Fruit fly (Drosophila melanogaster) whole organism, embryonic: Measurements from ENCODE around the gene CG15199.

Source experiments
- B-H2 ChIP-seq: fragments of 200-800 bp; sonication (Bioruptor generic); optimal IDR thresholded peaks from 2 replicates; lab custom pipeline; 2018; ENCODE audit warnings: missing biosample characterization, mild to moderate bottlenecking, missing genetic modification characterization
- CG10147 ChIP-seq: fragments of 200-800 bp; sonication (Bioruptor generic); optimal IDR thresholded peaks from 2 replicates; lab custom pipeline; 2019; ENCODE audit warnings: missing biosample characterization, mild to moderate bottlenecking, missing genetic modification characterization, moderate library complexity
- CG10267 ChIP-seq: fragments of 200-800 bp; sonication (Bioruptor generic); optimal IDR thresholded peaks from 2 replicates; lab custom pipeline; 2018; ENCODE audit warnings: missing biosample characterization, mild to moderate bottlenecking, missing genetic modification characterization, moderate library complexity
- CG10366 ChIP-seq: fragments of 200-800 bp; sonication (Bioruptor generic); IDR thresholded peaks from 2 replicates; pipeline ENCODE4 v1.3.6; 2022; ENCODE audit warnings: missing biosample characterization, missing genetic modification characterization
- CG10979 ChIP-seq: fragments of 200-800 bp; sonication (Bioruptor generic); optimal IDR thresholded peaks from 2 replicates; lab custom pipeline; 2018; ENCODE audit warnings: missing biosample characterization, mild to moderate bottlenecking, missing genetic modification characterization, moderate library complexity
- CG11085 ChIP-seq: fragments of 200-800 bp; sonication (Bioruptor generic); IDR thresholded peaks from 2 replicates; pipeline ENCODE4 v1.3.6; 2022; ENCODE audit warnings: missing biosample characterization, missing genetic modification characterization
- CG12769 ChIP-seq: fragments of 200-800 bp; sonication (Bioruptor generic); optimal IDR thresholded peaks from 2 replicates; lab custom pipeline; 2019; ENCODE audit warnings: missing biosample characterization, mild to moderate bottlenecking, missing genetic modification characterization, moderate library complexity
- CG15011 ChIP-seq: fragments of 200-800 bp; sonication (Bioruptor generic); optimal IDR thresholded peaks from 3 replicates; lab custom pipeline; 2018; ENCODE audit warnings: missing biosample characterization, mild to moderate bottlenecking, missing genetic modification characterization
- CG15514 ChIP-seq: fragments of 200-800 bp; sonication (Bioruptor generic); optimal IDR thresholded peaks from 3 replicates; lab custom pipeline; 2017; ENCODE audit warnings: missing biosample characterization, missing genetic modification characterization, mild to moderate bottlenecking, moderate library complexity, missing genetic modification reagents
- CG15601 ChIP-seq: fragments of 200-800 bp; sonication (Bioruptor generic); optimal IDR thresholded peaks from 3 replicates; lab custom pipeline; 2019; ENCODE audit warnings: missing biosample characterization, mild to moderate bottlenecking, missing genetic modification characterization, moderate library complexity
- CG17802 ChIP-seq: fragments of 200-800 bp; sonication (Bioruptor generic); optimal IDR thresholded peaks from 2 replicates; lab custom pipeline; 2018; ENCODE audit warnings: missing biosample characterization, mild to moderate bottlenecking, missing genetic modification characterization, moderate library complexity
- CG18599 ChIP-seq: fragments of 200-800 bp; sonication (Bioruptor generic); optimal IDR thresholded peaks from 3 replicates; lab custom pipeline; 2017; ENCODE audit warnings: missing biosample characterization, missing genetic modification characterization, mild to moderate bottlenecking, moderate library complexity, missing genetic modification reagents
- CG3163 ChIP-seq: fragments of 200-800 bp; sonication (Bioruptor generic); optimal IDR thresholded peaks from 3 replicates; lab custom pipeline; 2016; ENCODE audit warnings: missing biosample characterization, missing genetic modification characterization
- CG32532 ChIP-seq: fragments of 200-800 bp; sonication (Bioruptor generic); IDR thresholded peaks from 2 replicates; pipeline ENCODE4 v1.3.6; 2022; ENCODE audit warnings: missing biosample characterization, missing genetic modification characterization
- CG34422 ChIP-seq: fragments of 200-800 bp; sonication (Bioruptor generic); IDR thresholded peaks from 3 replicates; pipeline ENCODE4 v1.3.6; 2022; ENCODE audit warnings: missing biosample characterization, missing genetic modification characterization
- CG43689 ChIP-seq: fragments of 200-800 bp; sonication (Bioruptor generic); IDR thresholded peaks from 2 replicates; pipeline ENCODE4 v1.3.6; 2022; ENCODE audit warnings: missing biosample characterization, missing genetic modification characterization
- CG6175 ChIP-seq: fragments of 200-800 bp; sonication (Bioruptor generic); IDR thresholded peaks from 3 replicates; pipeline ENCODE4 v1.3.6; 2022; ENCODE audit warnings: missing biosample characterization, missing genetic modification characterization
- CG6272 ChIP-seq: fragments of 200-800 bp; sonication (Bioruptor generic); IDR thresholded peaks from 2 replicates; pipeline ENCODE4 v1.3.6; 2022; ENCODE audit warnings: missing biosample characterization, missing genetic modification characterization
- CG6765 ChIP-seq: fragments of 200-800 bp; sonication (Bioruptor generic); optimal IDR thresholded peaks from 3 replicates; lab custom pipeline; 2017; ENCODE audit warnings: missing biosample characterization, mild to moderate bottlenecking, missing genetic modification characterization
- CG7372 ChIP-seq: fragments of 200-800 bp; sonication (Bioruptor generic); IDR thresholded peaks from 2 replicates; pipeline ENCODE4 v1.3.6; 2022; ENCODE audit warnings: missing biosample characterization, missing genetic modification characterization
- CG7963 ChIP-seq: fragments of 200-800 bp; sonication (Bioruptor generic); IDR thresholded peaks from 3 replicates; pipeline ENCODE4 v1.3.6; 2022; ENCODE audit warnings: missing biosample characterization, missing genetic modification characterization; ENCODE audit not compliant: partially characterized antibody
- CG9817 ChIP-seq: fragments of 200-800 bp; sonication (Bioruptor generic); optimal IDR thresholded peaks from 2 replicates; lab custom pipeline; 2018; ENCODE audit warnings: missing biosample characterization, mild to moderate bottlenecking, missing genetic modification characterization, moderate library complexity
- CG9932 ChIP-seq: fragments of 200-800 bp; sonication (Bioruptor generic); IDR thresholded peaks from 2 replicates; pipeline ENCODE4 v1.3.6; 2022; ENCODE audit warnings: missing biosample characterization, missing genetic modification characterization
- ERR ChIP-seq: fragments of 200-800 bp; sonication (Bioruptor generic); optimal IDR thresholded peaks from 2 replicates; lab custom pipeline; 2016; ENCODE audit warnings: missing biosample characterization, missing genetic modification characterization
- Elba2 ChIP-seq: fragments of 200-800 bp; sonication (Bioruptor generic); optimal IDR thresholded peaks from 3 replicates; lab custom pipeline; 2016; ENCODE audit warnings: missing biosample characterization, missing genetic modification characterization
- H15 ChIP-seq: fragments of 200-800 bp; sonication (Bioruptor generic); IDR thresholded peaks from 3 replicates; pipeline ENCODE4 v1.3.6; 2022; ENCODE audit warnings: missing biosample characterization, missing genetic modification characterization
- HLH54F ChIP-seq: fragments of 200-800 bp; sonication (Bioruptor generic); optimal IDR thresholded peaks from 3 replicates; lab custom pipeline; 2016; ENCODE audit warnings: missing biosample characterization, missing genetic modification characterization
- Lim3 ChIP-seq: fragments of 200-800 bp; sonication (Bioruptor generic); IDR thresholded peaks from 2 replicates; pipeline ENCODE4 v1.3.6; 2022; ENCODE audit warnings: missing biosample characterization, missing genetic modification characterization
- Max ChIP-seq: fragments of 200-800 bp; sonication (Bioruptor generic); optimal IDR thresholded peaks from 2 replicates; lab custom pipeline; 2016; ENCODE audit warnings: missing biosample characterization, mild to moderate bottlenecking, missing genetic modification characterization
- NC2β ChIP-seq: fragments of 200-800 bp; sonication (Bioruptor generic); optimal IDR thresholded peaks from 2 replicates; lab custom pipeline; 2016; ENCODE audit warnings: missing biosample characterization, missing genetic modification characterization
- Nf-YB ChIP-seq: fragments of 200-800 bp; sonication (Bioruptor generic); optimal IDR thresholded peaks from 3 replicates; lab custom pipeline; 2019; ENCODE audit warnings: missing biosample characterization, mild to moderate bottlenecking, missing genetic modification characterization, moderate library complexity
- Ssrp ChIP-seq: fragments of 200-800 bp; sonication (Bioruptor generic); optimal IDR thresholded peaks from 2 replicates; lab custom pipeline; 2018; ENCODE audit warnings: missing biosample characterization, mild to moderate bottlenecking, missing genetic modification characterization, moderate library complexity
- Stat92E ChIP-seq, 3 experiments: fragments of >200 bp in 2 of 3; fragments of 200-800 bp in 1 of 3; sonication (Bioruptor generic) in 1 of 3; optimal IDR thresholded peaks; 2 replicates each; lab custom pipeline; 2017 to 2019; ENCODE audit warnings: missing biosample characterization in 3 of 3, missing genetic modification characterization in 3 of 3, mild to moderate bottlenecking in 1 of 3, moderate library complexity in 1 of 3
- YL-1 ChIP-seq: fragments of 200-800 bp; sonication (Bioruptor generic); optimal IDR thresholded peaks from 3 replicates; lab custom pipeline; 2017; ENCODE audit warnings: missing biosample characterization, mild to moderate bottlenecking, missing genetic modification characterization
- amos ChIP-seq: fragments of 200-800 bp; sonication (Bioruptor generic); IDR thresholded peaks from 2 replicates; pipeline ENCODE4 v1.3.6; 2022; ENCODE audit warnings: missing biosample characterization, missing genetic modification characterization; ENCODE audit not compliant: partially characterized antibody
- caup ChIP-seq: fragments of 200-800 bp; sonication (Bioruptor generic); optimal IDR thresholded peaks from 3 replicates; lab custom pipeline; 2017; ENCODE audit warnings: missing biosample characterization, mild to moderate bottlenecking, missing genetic modification characterization, moderate library complexity; ENCODE audit not compliant: severe bottlenecking
- gfzf ChIP-seq: fragments of 200-800 bp; sonication (Bioruptor generic); optimal IDR thresholded peaks from 2 replicates; lab custom pipeline; 2016; ENCODE audit warnings: missing biosample characterization, mild to moderate bottlenecking, missing genetic modification characterization, moderate library complexity
- grau ChIP-seq: fragments of 200-800 bp; optimal IDR thresholded peaks from 3 replicates; lab custom pipeline; 2019; ENCODE audit warnings: missing biosample characterization, mild to moderate bottlenecking, missing genetic modification characterization, moderate library complexity
- ham ChIP-seq: fragments of 200-800 bp; sonication (Bioruptor generic); IDR thresholded peaks from 2 replicates; pipeline ENCODE4 v1.3.6; 2022; ENCODE audit warnings: missing biosample characterization, missing genetic modification characterization
- mam ChIP-seq: fragments of 200-800 bp; sonication (Bioruptor generic); optimal IDR thresholded peaks from 3 replicates; lab custom pipeline; 2016; ENCODE audit warnings: missing biosample characterization, missing genetic modification characterization
- nau ChIP-seq: fragments of 200-800 bp; sonication (Bioruptor generic); optimal IDR thresholded peaks from 3 replicates; lab custom pipeline; 2017; ENCODE audit warnings: missing biosample characterization, mild to moderate bottlenecking, missing genetic modification characterization, missing genetic modification reagents
- ro ChIP-seq: fragments of 200-800 bp; sonication (Bioruptor generic); IDR thresholded peaks from 2 replicates; pipeline ENCODE4 v1.3.6; 2022; ENCODE audit warnings: missing biosample characterization, missing genetic modification characterization
- slp2 ChIP-seq: fragments of 200-800 bp; sonication (Bioruptor generic); optimal IDR thresholded peaks from 2 replicates; lab custom pipeline; 2016; ENCODE audit warnings: missing biosample characterization, missing genetic modification characterization
- sna ChIP-seq: fragments of 200-800 bp; sonication (Bioruptor generic); IDR thresholded peaks from 2 replicates; pipeline ENCODE4 v1.3.6; 2022; ENCODE audit warnings: missing biosample characterization, missing genetic modification characterization; ENCODE audit not compliant: partially characterized antibody
- so ChIP-seq: fragments of 200-800 bp; sonication (Bioruptor generic); IDR thresholded peaks from 3 replicates; pipeline ENCODE4 v1.3.6; 2022; ENCODE audit warnings: missing biosample characterization, missing genetic modification characterization
- tin ChIP-seq: fragments of 200-800 bp; sonication (Bioruptor generic); optimal IDR thresholded peaks from 3 replicates; lab custom pipeline; 2016; ENCODE audit warnings: missing biosample characterization, missing genetic modification characterization
- tll ChIP-seq, 2 experiments: fragments of 200-800 bp in 1 of 2; fragments of >200 bp in 1 of 2; sonication (Bioruptor generic) in 1 of 2; optimal IDR thresholded peaks; 2 replicates each; lab custom pipeline; 2017 to 2019; ENCODE audit warnings: missing biosample characterization in 2 of 2, missing genetic modification characterization in 2 of 2, mild to moderate bottlenecking in 1 of 2, moderate library complexity in 1 of 2
- zen ChIP-seq: fragments of 200-800 bp; sonication (Bioruptor generic); optimal IDR thresholded peaks from 3 replicates; lab custom pipeline; 2018; ENCODE audit warnings: missing biosample characterization, mild to moderate bottlenecking, missing genetic modification characterization, moderate library complexity
- zfh1 ChIP-seq: fragments of 200-800 bp; sonication (Bioruptor generic); IDR thresholded peaks from 3 replicates; pipeline ENCODE4 v1.3.6; 2022; ENCODE audit warnings: missing biosample characterization, missing genetic modification characterization

CG15199 gene

DNA sequence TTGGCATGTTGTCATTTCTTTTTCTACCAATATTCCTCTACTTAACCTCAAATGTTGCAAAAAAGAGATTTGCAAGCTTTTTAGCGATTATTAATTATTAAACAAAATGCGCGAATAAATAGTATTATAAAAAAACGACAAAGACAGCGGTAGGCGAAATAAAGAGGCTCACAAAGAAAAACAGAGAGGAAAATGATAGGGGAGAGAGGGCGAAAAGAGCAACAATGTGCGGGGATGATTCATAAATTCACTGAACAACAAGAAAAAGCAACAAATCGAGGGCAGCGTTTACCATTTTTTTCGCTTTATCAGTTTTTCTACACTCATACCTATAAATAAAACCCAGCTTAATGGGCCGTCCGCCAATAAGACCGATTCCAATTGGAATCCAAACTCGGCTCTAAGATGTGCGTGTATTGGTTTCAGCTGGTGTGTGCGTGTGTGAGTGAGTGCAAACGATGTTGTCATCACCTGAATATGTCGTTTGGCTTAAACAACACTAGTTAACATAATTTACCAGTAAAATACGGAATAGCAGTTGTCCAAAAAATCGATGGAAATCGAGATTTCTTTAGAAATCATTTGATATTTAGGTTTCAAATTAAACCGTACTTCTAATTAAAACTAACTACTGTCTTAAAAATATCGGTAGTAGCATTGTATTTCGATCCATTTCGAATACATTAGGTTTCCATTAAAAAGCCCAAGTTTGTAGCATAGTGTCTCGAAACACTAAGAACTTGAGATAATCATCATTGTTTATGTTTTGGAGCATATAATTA is 14.4 kb upstream of the CG15199 start (continued):
- TF ChIP-seq Nf-YB (no peak), Elba2 (GFP tag; lab: Kevin White, UChicago) (peak; percentile 74), CG34422 (GFP tag; lab: Robert Waterston, UW) (no peak), CG7372 (no peak), ERR (GFP tag; lab: Kevin White, UChicago) (no peak), CG10147 (GFP tag; lab: Kevin White, UChicago) (peak; percentile 43), B-H2 (GFP tag; lab: Kevin White, UChicago) (no peak), CG43689 (no peak), CG6765 (no peak), ro (GFP tag; lab: Robert Waterston, UW) (no peak), Max (GFP tag; lab: Kevin White, UChicago) (no peak), sna (GFP tag; lab: Robert Waterston, UW) (no peak), CG6272 (GFP tag; lab: Robert Waterston, UW) (no peak), nau (GFP tag; lab: Kevin White, UChicago) (no peak), slp2 (GFP tag; lab: Kevin White, UChicago) (no peak), zfh1 (GFP tag; lab: Robert Waterston, UW) (no peak), CG10366 (GFP tag; lab: Robert Waterston, UW) (no peak), tll (GFP tag; optimal IDR thresholded peaks at IDR 0.05; lab: Kevin White, UChicago) (no peak), CG12769 (tag; lab: Kevin White, UChicago) (no peak), so (no peak), CG15514 (GFP tag; lab: Kevin White, UChicago) (no peak), CG15601 (tag; lab: Kevin White, UChicago) (no peak), HLH54F (GFP tag; lab: Kevin White, UChicago) (no peak), CG10979 (peak; percentile 6), CG9817 (tag; lab: Kevin White, UChicago) (peak; percentile 4), CG10267 (tag; lab: Kevin White, UChicago) (peak; percentile 13), CG15011 (GFP tag; lab: Kevin White, UChicago) (no peak), tin (GFP tag; lab: Kevin White, UChicago) (no peak), CG32532 (GFP tag; lab: Robert Waterston, UW) (peak; percentile 69), Stat92E (GFP tag; optimal IDR thresholded peaks at IDR 0.05; lab: Kevin White, UChicago) (no peak), YL-1 (GFP tag; lab: Kevin White, UChicago) (no peak), CG7963 (GFP tag; lab: Robert Waterston, UW) (no peak), grau (peak; percentile 37), gfzf (GFP tag; lab: Kevin White, UChicago) (no peak), CG9932 (peak; percentile 35), amos (no peak), caup (peak; percentile 10), CG3163 (GFP tag; lab: Kevin White, UChicago) (no peak), zen (tag; lab: Kevin White, UChicago) (no peak), Ssrp (tag; lab: Kevin White, UChicago) (no peak), CG17802 (tag; lab: Kevin White, UChicago) (no peak), mam (GFP tag; lab: Kevin White, UChicago) (no peak), H15 (no peak), CG18599 (peak; percentile 31), ham (no peak), CG6175 (GFP tag; lab: Robert Waterston, UW) (no peak), CG11085 (GFP tag; lab: Robert Waterston, UW) (no peak), NC2β (no peak), Lim3 (GFP tag; lab: Robert Waterston, UW) (no peak)
